Fruit fly (Drosophila melanogaster) whole organism, embryonic: ENCODE measurements around the gene DCAF12.
A peak's percentile ranks its signal among the peaks of the same experiment; 100 is the strongest.

Experiments
- Abd-B ChIP-seq: fragments of 200-800 bp; sonication (Bioruptor generic); optimal IDR thresholded peaks from 2 replicates; lab custom pipeline; 2018; ENCODE audit warnings: missing biosample characterization, mild to moderate bottlenecking, missing genetic modification characterization, moderate library complexity
- CG10543 ChIP-seq: fragments of 200-800 bp; sonication (Bioruptor generic); optimal IDR thresholded peaks from 3 replicates; lab custom pipeline; 2017; ENCODE audit warnings: missing biosample characterization, mild to moderate bottlenecking, missing genetic modification characterization, moderate library complexity
- CG4404 ChIP-seq: fragments of 200-800 bp; sonication (Bioruptor generic); IDR thresholded peaks from 2 replicates; pipeline ENCODE4 v1.3.6; 2022; ENCODE audit warnings: missing biosample characterization, missing genetic modification characterization
- CG4820 ChIP-seq: fragments of 200-800 bp; sonication (Bioruptor generic); optimal IDR thresholded peaks from 3 replicates; lab custom pipeline; 2016; ENCODE audit warnings: missing biosample characterization, missing genetic modification characterization
- Dfd ChIP-seq, 2 experiments: fragments of >200 bp; optimal IDR thresholded peaks; 2 replicates each; lab custom pipeline; 2017; ENCODE audit warnings: missing biosample characterization in 2 of 2, missing genetic modification characterization in 2 of 2
- ERR ChIP-seq: fragments of 200-800 bp; sonication (Bioruptor generic); optimal IDR thresholded peaks from 2 replicates; lab custom pipeline; 2016; ENCODE audit warnings: missing biosample characterization, missing genetic modification characterization
- Mrtf ChIP-seq: fragments of 200-800 bp; sonication (Bioruptor generic); IDR thresholded peaks from 3 replicates; pipeline ENCODE4 v1.3.6; 2022; ENCODE audit warnings: missing biosample characterization, missing genetic modification characterization
- NfI ChIP-seq: fragments of 200-800 bp; sonication (Bioruptor generic); optimal IDR thresholded peaks from 3 replicates; lab custom pipeline; 2018; ENCODE audit warnings: missing biosample characterization, mild to moderate bottlenecking, missing genetic modification characterization, moderate library complexity
- Sin3A ChIP-seq: fragments of >200 bp; optimal IDR thresholded peaks from 2 replicates; lab custom pipeline; 2018
- bbx ChIP-seq: fragments of 200-800 bp; sonication (Bioruptor generic); IDR thresholded peaks from 2 replicates; pipeline ENCODE4 v1.3.6; 2022; ENCODE audit warnings: missing biosample characterization, missing genetic modification characterization; ENCODE audit not compliant: partially characterized antibody
- chn ChIP-seq: fragments of 200-800 bp; sonication (Bioruptor generic); optimal IDR thresholded peaks from 2 replicates; lab custom pipeline; 2016; ENCODE audit warnings: missing biosample characterization, missing genetic modification characterization
- usp ChIP-seq: fragments of >200 bp; optimal IDR thresholded peaks from 2 replicates; lab custom pipeline; 2017; ENCODE audit warnings: missing biosample characterization, missing genetic modification characterization

DNA sequence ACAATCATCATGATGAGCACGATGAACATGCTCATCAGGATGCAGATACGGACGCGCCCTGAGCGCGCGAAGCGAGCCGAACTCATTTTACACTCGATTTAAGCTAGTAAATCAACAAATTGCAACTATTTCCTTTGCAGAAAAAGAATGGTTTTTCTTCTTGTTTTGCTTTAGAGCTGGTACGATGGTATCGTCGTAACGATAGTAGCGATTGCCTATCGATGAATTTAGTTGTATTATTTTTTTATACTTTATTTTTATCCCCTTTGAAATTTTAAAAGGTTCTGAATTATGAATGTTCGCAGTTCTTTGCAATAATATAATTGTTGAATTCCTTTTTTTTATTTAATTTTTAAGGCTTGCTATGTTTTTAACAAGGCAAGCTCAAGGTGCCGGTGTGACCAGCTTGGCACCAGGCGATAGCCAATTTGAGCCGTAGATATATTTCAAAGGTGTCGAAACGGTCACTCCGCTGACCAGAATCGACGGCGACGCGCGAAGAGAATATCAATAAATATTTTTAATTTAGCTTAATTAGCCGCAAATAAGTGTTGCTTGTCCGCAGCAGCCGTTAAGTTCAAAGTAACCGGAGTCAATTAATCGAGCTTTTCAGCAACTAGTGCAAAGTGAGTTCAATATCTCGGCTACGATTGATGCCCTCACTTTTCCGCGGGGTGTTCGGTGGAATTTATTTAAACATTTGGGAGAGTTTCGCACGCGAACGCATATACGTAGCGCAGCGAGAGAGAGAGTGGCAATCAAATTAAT lies 49.4 kb downstream of the DCAF12 start, which contains the start of the genes CG12213 and GC1:
- TF ChIP-seq CG10543 (GFP tag; lab: Kevin White, UChicago): no peak
- TF ChIP-seq Sin3A: peak; percentile 86
- no peak for TF ChIP-seq Abd-B (GFP tag; lab: Kevin White, UChicago)
- no peak for TF ChIP-seq ERR (GFP tag; lab: Kevin White, UChicago)
- TF ChIP-seq Mrtf (GFP tag; lab: Robert Waterston, UW): no peak
- TF ChIP-seq NfI (GFP tag; lab: Kevin White, UChicago): peak; percentile 18
- TF ChIP-seq bbx (GFP tag; lab: Robert Waterston, UW): peak; percentile 96
- no peak for TF ChIP-seq chn
- no peak for TF ChIP-seq CG4820 (GFP tag; lab: Kevin White, UChicago)
- TF ChIP-seq Dfd (GFP tag; optimal IDR thresholded peaks at IDR 0.05; lab: Kevin White, UChicago): no peak
- TF ChIP-seq usp (GFP tag; lab: Kevin White, UChicago): no peak
- no peak for TF ChIP-seq CG4404 (GFP tag; lab: Robert Waterston, UW)
